Worm (Caenorhabditis elegans) whole organism, young adult: ENCODE results near the gene nhr-175.

Source experiments
- akir-1 ChIP-seq: fragments of 200-800 bp; sonication (Bioruptor generic); optimal IDR thresholded peaks from 2 replicates; lab custom pipeline; 2018; ENCODE audit warnings: mild to moderate bottlenecking, missing genetic modification characterization, moderate library complexity, missing compliant biosample characterization
- ama-1 ChIP-seq, 3 experiments: fragments of 150-350 bp in 1 of 3; sonication (generic microtip) in 2 of 3; optimal IDR thresholded peaks; 2 replicates each; lab custom pipeline; 2014 to 2018; ENCODE audit warnings: missing biosample characterization in 2 of 3, missing genetic modification characterization in 2 of 3, missing genetic modification reagents in 2 of 3
- pbrm-1 ChIP-seq: fragments of 200-800 bp; sonication (Bioruptor generic); IDR thresholded peaks from 2 replicates; pipeline ENCODE4 v1.3.6; 2022; ENCODE audit warnings: missing genetic modification reagents, missing genetic modification characterization, missing compliant biosample characterization

DNA sequence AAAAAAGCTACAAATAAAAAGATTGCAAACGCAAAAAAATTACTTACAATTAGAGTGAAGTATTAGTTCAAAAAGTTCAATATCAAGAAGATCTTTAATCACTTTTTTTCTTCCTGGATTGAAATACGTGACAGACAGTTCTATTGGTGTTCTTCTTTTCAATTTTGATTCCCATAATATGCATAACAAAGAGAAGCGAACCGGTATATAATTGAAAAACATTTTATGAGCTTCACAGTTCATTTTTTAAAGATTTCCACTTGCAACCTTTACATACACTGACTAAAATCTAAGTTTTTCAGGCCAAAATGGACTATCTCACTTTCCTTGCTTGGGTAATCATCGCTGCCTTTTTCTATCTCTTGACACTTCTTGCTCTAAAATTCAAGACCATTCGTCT is 10.0 kb downstream of the nhr-175 start, which contains the start of gene T22G5.1:
- TF ChIP-seq akir-1 (GFP tag; lab: Kevin White, UChicago) (no peak), pbrm-1 (GFP tag; lab: Robert Waterston, UW) (no peak), ama-1 (optimal IDR thresholded peaks at IDR 0.05; lab: Kevin White, UChicago) (no peak), ama-1 (GFP tag; optimal IDR thresholded peaks at IDR 0.05; lab: Kevin White, UChicago) (no peak)
